Worm (Caenorhabditis elegans): ENCODE measurements around the gene T24H10.5.

DNA sequence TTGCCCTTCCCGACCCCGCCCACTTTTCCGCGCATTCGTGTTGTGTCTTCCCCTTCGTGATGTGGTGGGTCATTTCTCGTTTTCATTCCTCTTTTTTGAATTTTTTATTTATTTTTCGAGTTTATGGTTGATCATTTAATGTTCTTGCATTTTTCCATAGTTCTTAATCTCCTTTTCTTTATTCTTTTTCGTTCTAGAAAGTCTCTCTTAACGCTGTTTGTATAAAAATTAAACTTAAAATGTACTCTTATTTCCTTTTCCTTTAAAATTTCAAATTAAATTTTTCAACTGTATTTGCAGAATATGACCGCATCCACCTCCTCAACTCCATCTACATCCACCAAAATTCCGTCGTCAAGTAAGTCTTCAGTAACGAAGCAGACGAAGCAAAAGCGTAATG, 14.6 kb upstream of the T24H10.5 start, which contains the start of gene hlh-3:
- no peak for TF ChIP-seq snpc-4 (tag; optimal IDR thresholded peaks at IDR 0.05)
- no peak for TF ChIP-seq sem-2 (GFP tag; optimal IDR thresholded peaks at IDR 0.05)
- TF ChIP-seq lsy-2 (tag; optimal IDR thresholded peaks at IDR 0.05), result no peak
- TF ChIP-seq lin-13 (tag; optimal IDR thresholded peaks at IDR 0.05), result no peak
- TF ChIP-seq sptf-1 (tag; optimal IDR thresholded peaks at IDR 0.05), result no peak
- TF ChIP-seq nhr-12 (tag; optimal IDR thresholded peaks at IDR 0.05), result no peak
- no peak for TF ChIP-seq tbx-8 (GFP tag; optimal IDR thresholded peaks at IDR 0.05)
- no peak for TF ChIP-seq nhr-28 (tag; optimal IDR thresholded peaks at IDR 0.05)
- no peak for TF ChIP-seq unc-39 (tag; optimal IDR thresholded peaks at IDR 0.05)
- TF ChIP-seq unc-62 (GFP tag; optimal IDR thresholded peaks at IDR 0.05), result no peak
